Fruit fly (Drosophila melanogaster): ENCODE results near the gene Tsp26A.

Gene Tsp26A

dm6 chr2L:5982334-5982987 lies 17.6 kb upstream of the Tsp26A start (continued):
- TF ChIP-seq CG2120 (GFP tag; optimal IDR thresholded peaks at IDR 0.05) (peak; percentile 58), CG16779 (GFP tag; IDR thresholded peaks at IDR 0.05) (no peak), Rx (GFP tag; IDR thresholded peaks at IDR 0.05) (no peak), HLHmδ (GFP tag; optimal IDR thresholded peaks at IDR 0.05) (peak; percentile 44), salm (tag; optimal IDR thresholded peaks at IDR 0.05) (no peak), tio (GFP tag; optimal IDR thresholded peaks at IDR 0.05) (no peak), CG10565 (GFP tag; optimal IDR thresholded peaks at IDR 0.05) (no peak), so (GFP tag; IDR thresholded peaks at IDR 0.05) (no peak), CG15696 (tag; optimal IDR thresholded peaks at IDR 0.05) (no peak), tna (GFP tag; IDR thresholded peaks at IDR 0.05; ENCODE audit: partially characterized antibody) (no peak), aop (GFP tag; IDR thresholded peaks at IDR 0.05) (no peak), wek (GFP tag; optimal IDR thresholded peaks at IDR 0.05) (peak; percentile 24), Usf (GFP tag; optimal IDR thresholded peaks at IDR 0.05) (no peak), bcd (GFP tag; optimal IDR thresholded peaks at IDR 0.05) (no peak), CG12744 (GFP tag; optimal IDR thresholded peaks at IDR 0.05) (peak; percentile 20), ems (GFP tag; optimal IDR thresholded peaks at IDR 0.05) (peak; percentile 44), klu (GFP tag; IDR thresholded peaks at IDR 0.05) (no peak), hth (optimal IDR thresholded peaks at IDR 0.05) (no peak), D19B (GFP tag; optimal IDR thresholded peaks at IDR 0.05) (no peak), Doc2 (GFP tag; IDR thresholded peaks at IDR 0.05) (no peak), esg (GFP tag; conservative IDR thresholded peaks at IDR 0.05) (no peak), CG7987 (GFP tag; optimal IDR thresholded peaks at IDR 0.05) (peak; percentile 54), Elba2 (GFP tag; optimal IDR thresholded peaks at IDR 0.05) (no peak), CG12391 (tag; optimal IDR thresholded peaks at IDR 0.05) (peak; percentile 27), Antp (GFP tag; optimal IDR thresholded peaks at IDR 0.05) (peak; percentile 11), ttk (GFP tag; IDR thresholded peaks at IDR 0.05) (no peak), Ssrp (tag; optimal IDR thresholded peaks at IDR 0.05) (no peak), CG15601 (tag; optimal IDR thresholded peaks at IDR 0.05) (peak; percentile 78), CG34224 (GFP tag; IDR thresholded peaks at IDR 0.05; ENCODE audit: partially characterized antibody) (no peak), CG14860 (GFP tag; IDR thresholded peaks at IDR 0.05; ENCODE audit: partially characterized antibody) (no peak), PHDP (tag; optimal IDR thresholded peaks at IDR 0.05) (no peak), oc (tag; optimal IDR thresholded peaks at IDR 0.05) (peak; percentile 6), Oaz (GFP tag; IDR thresholded peaks at IDR 0.05) (no peak), CG2199 (GFP tag; IDR thresholded peaks at IDR 0.05) (no peak), maf-S (GFP tag; optimal IDR thresholded peaks at IDR 0.05) (no peak), CG6683 (GFP tag; optimal IDR thresholded peaks at IDR 0.05) (no peak), CG3847 (GFP tag; IDR thresholded peaks at IDR 0.05) (no peak), NK7.1 (GFP tag; optimal IDR thresholded peaks at IDR 0.05) (peak; percentile 33), ap (GFP tag; IDR thresholded peaks at IDR 0.05) (no peak), Max (GFP tag; optimal IDR thresholded peaks at IDR 0.05) (no peak), rib (GFP tag; IDR thresholded peaks at IDR 0.05) (no peak), CG31224 (GFP tag; IDR thresholded peaks at IDR 0.05) (no peak), Nf-YB (GFP tag; optimal IDR thresholded peaks at IDR 0.05) (peak; percentile 50), unpg (GFP tag; optimal IDR thresholded peaks at IDR 0.05) (peak; percentile 19), CG6791 (GFP tag; IDR thresholded peaks at IDR 0.05; ENCODE audit: partially characterized antibody) (no peak), Eip74EF (GFP tag; optimal IDR thresholded peaks at IDR 0.05) (peak in 1 of 2 experiments; percentile 41), bigmax (GFP tag; optimal IDR thresholded peaks at IDR 0.05) (peak; percentile 55), Myb (GFP tag; optimal IDR thresholded peaks at IDR 0.05) (peak; percentile 41), Ravus (GFP tag; IDR thresholded peaks at IDR 0.05) (no peak), dpn (GFP tag; optimal IDR thresholded peaks at IDR 0.05) (peak; percentile 31 to 59)
